Worm (Caenorhabditis elegans): Measurements from ENCODE around the gene C44C1.6.

ce11 chrX:980252-981009 is 10.4 kb upstream of the C44C1.6 start, which contains the start of gene C44C1.1:
- TF ChIP-seq B0261.1 (tag; optimal IDR thresholded peaks at IDR 0.05) (no peak), snpc-3.4 (tag; optimal IDR thresholded peaks at IDR 0.05) (no peak)

All from whole organism, young adult.